Worm (Caenorhabditis elegans) whole organism, L2 larva: ENCODE measurements around the gene F19D8.2.

Source experiments
- Y55F3AM.14 ChIP-seq: fragments of 200-800 bp; sonication (Bioruptor generic); optimal IDR thresholded peaks from 2 replicates; lab custom pipeline; 2018; ENCODE audit warnings: mild to moderate bottlenecking, missing genetic modification characterization, missing compliant biosample characterization
- gmeb-1 ChIP-seq: fragments of 150-350 bp; optimal IDR thresholded peaks from 2 replicates; lab custom pipeline; 2014; ENCODE audit warnings: missing biosample characterization, missing genetic modification characterization
- lsy-2 ChIP-seq, 2 experiments: fragments of 150-350 bp in 1 of 2; sonication (generic microtip) in 1 of 2; optimal IDR thresholded peaks; 2 replicates each; lab custom pipeline; 2014 to 2017; ENCODE audit warnings: missing biosample characterization in 2 of 2, missing genetic modification characterization in 2 of 2
- mab-5 ChIP-seq: fragments of 150-350 bp; optimal IDR thresholded peaks from 2 replicates; lab custom pipeline; 2014; ENCODE audit warnings: missing biosample characterization, missing genetic modification characterization
- nhr-11 ChIP-seq: fragments of 150-350 bp; optimal IDR thresholded peaks from 2 replicates; lab custom pipeline; 2014; ENCODE audit warnings: missing biosample characterization, missing genetic modification characterization
- nhr-12 ChIP-seq: fragments of 150-350 bp; optimal IDR thresholded peaks from 2 replicates; lab custom pipeline; 2014; ENCODE audit warnings: missing biosample characterization, missing genetic modification characterization
- nhr-237 ChIP-seq: fragments of 150-350 bp; optimal IDR thresholded peaks from 2 replicates; lab custom pipeline; 2014; ENCODE audit warnings: missing biosample characterization, missing genetic modification characterization
- nhr-6 ChIP-seq: fragments of 150-350 bp; optimal IDR thresholded peaks from 2 replicates; lab custom pipeline; 2014; ENCODE audit warnings: missing biosample characterization, missing genetic modification characterization
- unc-62 ChIP-seq: fragments of 150-350 bp; optimal IDR thresholded peaks from 2 replicates; lab custom pipeline; 2014; ENCODE audit warnings: missing biosample characterization, missing genetic modification reagents, missing genetic modification characterization
- ztf-11 ChIP-seq: sonication (generic microtip); optimal IDR thresholded peaks from 2 replicates; lab custom pipeline; 2017; ENCODE audit warnings: missing biosample characterization, missing genetic modification characterization

ce11 chrX:13793525-13793924 is 40.7 kb upstream of the F19D8.2 start, which contains the start of gene ZK1086.2:
- TF ChIP-seq lsy-2 (tag; optimal IDR thresholded peaks at IDR 0.05; lab: Kevin White, UChicago) (no peak), ztf-11 (tag; lab: Kevin White, UChicago) (no peak), unc-62 (no peak), Y55F3AM.14 (GFP tag; lab: Kevin White, UChicago) (no peak), mab-5 (tag; lab: Kevin White, UChicago) (no peak), nhr-11 (no peak), nhr-237 (no peak), nhr-6 (no peak), nhr-12 (tag; lab: Kevin White, UChicago) (no peak), gmeb-1 (tag; lab: Kevin White, UChicago) (no peak)
